Worm (Caenorhabditis elegans) whole organism, early embryonic: Measurements from ENCODE around the gene F54E7.6.

Experiments used
- aly-1 ChIP-seq: sonication (generic microtip); optimal IDR thresholded peaks from 2 replicates; lab custom pipeline; 2016; ENCODE audit warnings: missing genetic modification characterization, missing compliant biosample characterization
- ama-1 ChIP-seq: fragments of 150-350 bp; optimal IDR thresholded peaks from 2 replicates; lab custom pipeline; 2014
- ceh-36 ChIP-seq: sonication (generic microtip); optimal IDR thresholded peaks from 2 replicates; lab custom pipeline; 2016; ENCODE audit warnings: missing genetic modification characterization, inconsistent platforms, missing compliant biosample characterization
- flt-1 ChIP-seq: fragments of 200-800 bp; sonication (Bioruptor generic); IDR thresholded peaks from 2 replicates; pipeline ENCODE4 v1.3.6; 2022; ENCODE audit warnings: missing genetic modification characterization, missing compliant biosample characterization
- hmg-4 ChIP-seq: fragments of 200-800 bp; sonication (Bioruptor generic); optimal IDR thresholded peaks from 2 replicates; lab custom pipeline; 2018; ENCODE audit warnings: mild to moderate bottlenecking, missing genetic modification characterization, missing compliant biosample characterization
- hnd-1 ChIP-seq: sonication (generic microtip); optimal IDR thresholded peaks from 2 replicates; lab custom pipeline; 2016; ENCODE audit warnings: missing genetic modification characterization, missing compliant biosample characterization
- pes-1 ChIP-seq: fragments of 200-800 bp; sonication (Bioruptor generic); IDR thresholded peaks from 2 replicates; pipeline ENCODE4 v1.3.6; 2022; ENCODE audit warnings: missing genetic modification reagents, missing genetic modification characterization, missing compliant biosample characterization
- scrt-1 ChIP-seq: fragments of 200-800 bp; sonication (Bioruptor generic); IDR thresholded peaks from 2 replicates; pipeline ENCODE4 v1.3.6; 2022; ENCODE audit warnings: missing genetic modification characterization, missing compliant biosample characterization
- sea-1 ChIP-seq: fragments of 200-800 bp; sonication (Bioruptor generic); conservative IDR thresholded peaks from 2 replicates; pipeline ENCODE4 v1.3.6; 2022; ENCODE audit warnings: missing genetic modification characterization, missing compliant biosample characterization

DNA sequence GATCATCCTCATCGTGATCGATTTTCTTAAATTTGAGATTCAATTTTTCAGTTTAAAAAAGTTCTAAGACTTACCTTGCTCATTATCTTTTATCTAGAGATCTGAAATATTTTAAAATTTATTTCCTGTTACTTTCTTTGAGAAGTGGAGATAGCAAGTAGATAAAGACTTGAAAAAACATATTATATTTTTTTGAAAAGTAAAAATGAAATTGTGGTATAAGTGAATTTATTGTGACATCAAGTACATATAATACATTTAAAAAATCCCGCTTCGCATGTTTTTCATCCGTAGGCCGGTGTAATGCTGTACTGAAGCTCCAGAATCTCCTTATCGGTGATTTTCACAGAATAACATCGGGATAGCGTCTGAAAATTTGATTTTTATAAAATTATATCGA, 36.4 kb upstream of the F54E7.6 start, which contains the start of gene B0336.7:
- no peak for TF ChIP-seq hmg-4 (GFP tag; lab: Kevin White, UChicago)
- no peak for TF ChIP-seq sea-1
- TF ChIP-seq ama-1 (lab: Kevin White, UChicago), result no peak
- TF ChIP-seq pes-1 (GFP tag; lab: Robert Waterston, UW), result no peak
- TF ChIP-seq scrt-1, result no peak
- no peak for TF ChIP-seq flt-1 (GFP tag; lab: Robert Waterston, UW)
- no peak for TF ChIP-seq hnd-1 (tag; lab: Kevin White, UChicago)
- no peak for TF ChIP-seq ceh-36 (tag; lab: Kevin White, UChicago)
- no peak for TF ChIP-seq aly-1
